Worm (Caenorhabditis elegans): ENCODE data around the gene cht-6.

DNA sequence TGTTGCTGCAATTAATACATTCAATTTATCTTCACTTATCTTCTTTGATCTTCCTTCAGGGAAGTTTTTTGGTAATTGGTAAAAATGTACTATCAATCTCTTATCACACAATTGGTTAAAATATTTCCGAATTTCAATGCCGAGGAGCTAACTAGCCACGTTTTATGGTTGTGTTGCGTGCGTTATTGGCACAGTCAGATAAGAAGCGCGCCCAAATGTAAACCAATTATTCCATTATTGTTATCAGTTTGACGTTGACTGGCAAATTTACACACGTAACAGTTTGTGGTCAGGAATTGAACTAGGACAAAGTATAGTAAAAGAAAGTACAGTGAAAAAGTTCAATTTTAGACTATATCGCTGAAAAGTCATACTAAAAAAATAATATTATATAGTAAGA lies 7.2 kb upstream of the cht-6 start:
- TF ChIP-seq efl-3 (GFP tag; optimal IDR thresholded peaks at IDR 0.05) (no peak), elt-3 (tag; optimal IDR thresholded peaks at IDR 0.05) (no peak), ztf-4 (tag; optimal IDR thresholded peaks at IDR 0.05) (no peak), sox-4 (tag; optimal IDR thresholded peaks at IDR 0.05) (no peak), ceh-8 (GFP tag; optimal IDR thresholded peaks at IDR 0.05) (no peak)
